Worm (Caenorhabditis elegans) whole organism, L2 larva: Measurements from ENCODE around the gene qns-1.

Experiments used
- C34F6.9 ChIP-seq: fragments of 150-350 bp; optimal IDR thresholded peaks from 2 replicates; lab custom pipeline; 2014; ENCODE audit warnings: missing biosample characterization, missing genetic modification characterization
- F13H6.1 ChIP-seq: sonication (generic microtip); optimal IDR thresholded peaks from 2 replicates; lab custom pipeline; 2016; ENCODE audit warnings: missing genetic modification characterization, missing compliant biosample characterization
- R02D3.7 ChIP-seq: fragments of 150-350 bp; optimal IDR thresholded peaks from 2 replicates; lab custom pipeline; 2014; ENCODE audit warnings: missing biosample characterization, missing genetic modification characterization
- Y55F3AM.14 ChIP-seq: fragments of 200-800 bp; sonication (Bioruptor generic); optimal IDR thresholded peaks from 2 replicates; lab custom pipeline; 2018; ENCODE audit warnings: mild to moderate bottlenecking, missing genetic modification characterization, missing compliant biosample characterization
- ZK546.5 ChIP-seq: sonication (generic microtip); optimal IDR thresholded peaks from 2 replicates; lab custom pipeline; 2017; ENCODE audit warnings: missing biosample characterization, missing genetic modification characterization
- alr-1 ChIP-seq: fragments of 150-350 bp; optimal IDR thresholded peaks from 2 replicates; lab custom pipeline; 2014; ENCODE audit warnings: missing biosample characterization, missing genetic modification characterization
- aly-2 ChIP-seq: fragments of 150-350 bp; optimal IDR thresholded peaks from 2 replicates; lab custom pipeline; 2014; ENCODE audit warnings: missing biosample characterization, missing genetic modification characterization
- blmp-1 ChIP-seq: sonication (generic microtip); optimal IDR thresholded peaks from 2 replicates; lab custom pipeline; 2017; ENCODE audit warnings: missing genetic modification characterization, mild to moderate bottlenecking, missing compliant biosample characterization, antibody characterized with exemption, moderate library complexity; ENCODE audit not compliant: insufficient read depth
- ceh-82 ChIP-seq: fragments of 150-350 bp; optimal IDR thresholded peaks from 2 replicates; lab custom pipeline; 2014; ENCODE audit warnings: missing biosample characterization, missing genetic modification characterization
- crh-2 ChIP-seq: sonication (generic microtip); optimal IDR thresholded peaks from 2 replicates; lab custom pipeline; 2017; ENCODE audit warnings: missing biosample characterization, missing genetic modification characterization
- dmd-4 ChIP-seq: sonication (generic microtip); optimal IDR thresholded peaks from 2 replicates; lab custom pipeline; 2017; ENCODE audit warnings: missing biosample characterization, missing genetic modification characterization
- egl-27 ChIP-seq: sonication (generic microtip); optimal IDR thresholded peaks from 3 replicates; lab custom pipeline; 2017; ENCODE audit warnings: missing biosample characterization, missing genetic modification reagents, missing genetic modification characterization
- elt-1 ChIP-seq: fragments of 150-350 bp; optimal IDR thresholded peaks from 2 replicates; lab custom pipeline; 2014; ENCODE audit warnings: missing biosample characterization, missing genetic modification characterization
- elt-3 ChIP-seq: sonication (generic microtip); optimal IDR thresholded peaks from 2 replicates; lab custom pipeline; 2017; ENCODE audit warnings: missing biosample characterization, missing genetic modification characterization
- fos-1 ChIP-seq: fragments of 150-350 bp; optimal IDR thresholded peaks from 2 replicates; lab custom pipeline; 2014; ENCODE audit warnings: missing biosample characterization, missing genetic modification characterization
- gmeb-1 ChIP-seq: fragments of 150-350 bp; optimal IDR thresholded peaks from 2 replicates; lab custom pipeline; 2014; ENCODE audit warnings: missing biosample characterization, missing genetic modification characterization
- lin-11 ChIP-seq: fragments of 150-350 bp; sonication (generic microtip); optimal IDR thresholded peaks from 2 replicates; lab custom pipeline; 2014; ENCODE audit warnings: missing biosample characterization, missing genetic modification characterization, inconsistent platforms, mixed read lengths
- lin-13 ChIP-seq: fragments of 150-350 bp; optimal IDR thresholded peaks from 2 replicates; lab custom pipeline; 2014; ENCODE audit warnings: missing biosample characterization, missing genetic modification reagents, missing genetic modification characterization
- lin-39 ChIP-seq: fragments of 150-350 bp; optimal IDR thresholded peaks from 2 replicates; lab custom pipeline; 2014; ENCODE audit warnings: missing biosample characterization, missing genetic modification reagents, missing genetic modification characterization
- lsy-2 ChIP-seq, 2 experiments: fragments of 150-350 bp in 1 of 2; sonication (generic microtip) in 1 of 2; optimal IDR thresholded peaks; 2 replicates each; lab custom pipeline; 2014 to 2017; ENCODE audit warnings: missing biosample characterization in 2 of 2, missing genetic modification characterization in 2 of 2
- mab-5 ChIP-seq: fragments of 150-350 bp; optimal IDR thresholded peaks from 2 replicates; lab custom pipeline; 2014; ENCODE audit warnings: missing biosample characterization, missing genetic modification characterization
- mbf-1 ChIP-seq: sonication (generic microtip); optimal IDR thresholded peaks from 2 replicates; lab custom pipeline; 2017; ENCODE audit warnings: missing biosample characterization, missing genetic modification characterization
- nhr-10 ChIP-seq: sonication (generic microtip); optimal IDR thresholded peaks from 2 replicates; lab custom pipeline; 2017; ENCODE audit warnings: missing biosample characterization, missing genetic modification characterization
- nhr-11 ChIP-seq: fragments of 150-350 bp; optimal IDR thresholded peaks from 2 replicates; lab custom pipeline; 2014; ENCODE audit warnings: missing biosample characterization, missing genetic modification characterization
- nhr-12 ChIP-seq: fragments of 150-350 bp; optimal IDR thresholded peaks from 2 replicates; lab custom pipeline; 2014; ENCODE audit warnings: missing biosample characterization, missing genetic modification characterization
- nhr-129 ChIP-seq: fragments of 150-350 bp; optimal IDR thresholded peaks from 2 replicates; lab custom pipeline; 2014; ENCODE audit warnings: missing biosample characterization, missing genetic modification characterization
- nhr-23 ChIP-seq: fragments of 150-350 bp; optimal IDR thresholded peaks from 2 replicates; lab custom pipeline; 2014; ENCODE audit warnings: missing biosample characterization, missing genetic modification reagents, missing genetic modification characterization
- nhr-237 ChIP-seq: fragments of 150-350 bp; optimal IDR thresholded peaks from 2 replicates; lab custom pipeline; 2014; ENCODE audit warnings: missing biosample characterization, missing genetic modification characterization
- nhr-6 ChIP-seq: fragments of 150-350 bp; optimal IDR thresholded peaks from 2 replicates; lab custom pipeline; 2014; ENCODE audit warnings: missing biosample characterization, missing genetic modification characterization
- nhr-77 ChIP-seq: fragments of 150-350 bp; optimal IDR thresholded peaks from 2 replicates; lab custom pipeline; 2014; ENCODE audit warnings: missing biosample characterization, missing genetic modification characterization
- peb-1 ChIP-seq: fragments of 150-350 bp; optimal IDR thresholded peaks from 2 replicates; lab custom pipeline; 2014; ENCODE audit warnings: missing biosample characterization, missing genetic modification characterization
- sem-4 ChIP-seq: fragments of 150-350 bp; optimal IDR thresholded peaks from 2 replicates; lab custom pipeline; 2014; ENCODE audit warnings: missing biosample characterization, missing genetic modification reagents, missing genetic modification characterization
- skn-1 ChIP-seq: sonication (generic microtip); optimal IDR thresholded peaks from 2 replicates; lab custom pipeline; 2017; ENCODE audit warnings: missing biosample characterization, missing genetic modification characterization
- sma-3 ChIP-seq: sonication (generic microtip); optimal IDR thresholded peaks from 2 replicates; lab custom pipeline; 2016; ENCODE audit warnings: missing genetic modification reagents, missing genetic modification characterization, missing compliant biosample characterization
- sma-9 ChIP-seq, 2 experiments: fragments of 150-350 bp in 1 of 2; sonication (generic microtip) in 1 of 2; optimal IDR thresholded peaks; 2 replicates each; lab custom pipeline; 2014 to 2016; ENCODE audit warnings: missing genetic modification characterization in 2 of 2, mild to moderate bottlenecking in 1 of 2, missing biosample characterization in 1 of 2, missing compliant biosample characterization in 1 of 2, missing genetic modification reagents in 1 of 2, moderate library complexity in 1 of 2
- unc-39 ChIP-seq: fragments of 150-350 bp; optimal IDR thresholded peaks from 2 replicates; lab custom pipeline; 2014; ENCODE audit warnings: missing biosample characterization, missing genetic modification characterization
- unc-55 ChIP-seq: fragments of 150-350 bp; sonication (generic microtip); optimal IDR thresholded peaks from 3 replicates; lab custom pipeline; 2014; ENCODE audit warnings: missing biosample characterization, missing genetic modification reagents, missing genetic modification characterization
- unc-62 ChIP-seq: fragments of 150-350 bp; optimal IDR thresholded peaks from 2 replicates; lab custom pipeline; 2014; ENCODE audit warnings: missing biosample characterization, missing genetic modification reagents, missing genetic modification characterization
- zag-1 ChIP-seq: fragments of 150-350 bp; optimal IDR thresholded peaks from 2 replicates; lab custom pipeline; 2014; ENCODE audit warnings: missing biosample characterization, missing genetic modification characterization
- ztf-1 ChIP-seq: fragments of 200-800 bp; sonication (Bioruptor generic); conservative IDR thresholded peaks from 2 replicates; pipeline ENCODE4 v1.3.6; 2022; ENCODE audit warnings: missing genetic modification characterization, missing compliant biosample characterization
- ztf-11 ChIP-seq: sonication (generic microtip); optimal IDR thresholded peaks from 2 replicates; lab custom pipeline; 2017; ENCODE audit warnings: missing biosample characterization, missing genetic modification characterization
- ztf-4 ChIP-seq: fragments of 150-350 bp; optimal IDR thresholded peaks from 2 replicates; lab custom pipeline; 2014; ENCODE audit warnings: missing biosample characterization, missing genetic modification characterization

Gene qns-1

ce11 chrIV:10180133-10180749 lies 38.9 kb downstream of the qns-1 start, which contains the start of gene gta-1:
Gene gta-1, plus strand, starts transcription at chrIV:10180660.
- peak; percentile 20 for TF ChIP-seq sma-9 (GFP tag; optimal IDR thresholded peaks at IDR 0.05; lab: Kevin White, UChicago)
- no peak for TF ChIP-seq sma-9 (tag; optimal IDR thresholded peaks at IDR 0.05; lab: Kevin White, UChicago)
- TF ChIP-seq crh-2 (tag; lab: Kevin White, UChicago) = peak; percentile 52
- TF ChIP-seq skn-1 (tag; lab: Kevin White, UChicago) = no peak
- peak; percentile 65 for TF ChIP-seq unc-55 (GFP tag; lab: Kevin White, UChicago)
- no peak for TF ChIP-seq nhr-10
- no peak for TF ChIP-seq fos-1 (tag; lab: Kevin White, UChicago)
- TF ChIP-seq alr-1 (tag; lab: Kevin White, UChicago) = no peak
- TF ChIP-seq C34F6.9 (tag; lab: Kevin White, UChicago) = peak; percentile 38
- no peak for TF ChIP-seq unc-62 (GFP tag; lab: Kevin White, UChicago)
- no peak for TF ChIP-seq ztf-1 (GFP tag; lab: Robert Waterston, UW)
- TF ChIP-seq ZK546.5 = no peak
- no peak for TF ChIP-seq R02D3.7 (tag; lab: Kevin White, UChicago)
- TF ChIP-seq lsy-2 (tag; optimal IDR thresholded peaks at IDR 0.05; lab: Kevin White, UChicago) = peak in 1 of 2 experiments; percentile 34
- no peak for TF ChIP-seq mbf-1
- TF ChIP-seq lin-13 (GFP tag; lab: Kevin White, UChicago) = no peak
- TF ChIP-seq ceh-82 (tag; lab: Kevin White, UChicago) = no peak
- peak; percentile 71 for TF ChIP-seq nhr-129 (tag; lab: Kevin White, UChicago)
- TF ChIP-seq ztf-4 (tag; lab: Kevin White, UChicago) = peak; percentile 18
- no peak for TF ChIP-seq elt-3 (tag; lab: Kevin White, UChicago)
- no peak for TF ChIP-seq gmeb-1
- peak; percentile 20 for TF ChIP-seq blmp-1 (tag; lab: Kevin White, UChicago)
- TF ChIP-seq lin-39 (tag; lab: Kevin White, UChicago) = no peak

ce11 chrIV:10177779-10178178 lies 41.3 kb downstream of the qns-1 start, which contains the start of gene mspn-1:
Gene mspn-1, plus strand, starts transcription at chrIV:10177968.
- no peak for TF ChIP-seq egl-27 (tag; lab: Kevin White, UChicago)
- TF ChIP-seq nhr-6 (tag; lab: Kevin White, UChicago) = no peak
- no peak for TF ChIP-seq elt-3 (tag; lab: Kevin White, UChicago)
- TF ChIP-seq lin-13 (GFP tag; lab: Kevin White, UChicago) = no peak
- no peak for TF ChIP-seq lin-11 (tag; lab: Kevin White, UChicago)
- TF ChIP-seq ceh-82 (tag; lab: Kevin White, UChicago) = no peak
- TF ChIP-seq blmp-1 (tag; lab: Kevin White, UChicago) = no peak
- no peak for TF ChIP-seq C34F6.9 (tag; lab: Kevin White, UChicago)
- TF ChIP-seq fos-1 (tag; lab: Kevin White, UChicago) = no peak
- no peak for TF ChIP-seq nhr-23 (tag; lab: Kevin White, UChicago)
- no peak for TF ChIP-seq unc-39 (tag; lab: Kevin White, UChicago)
- TF ChIP-seq dmd-4 (tag; lab: Kevin White, UChicago) = no peak
- TF ChIP-seq alr-1 (tag; lab: Kevin White, UChicago) = no peak
- no peak for TF ChIP-seq mab-5 (tag; lab: Kevin White, UChicago)
- no peak for TF ChIP-seq sem-4 (tag; lab: Kevin White, UChicago)
- TF ChIP-seq ztf-11 (tag; lab: Kevin White, UChicago) = no peak
- TF ChIP-seq gmeb-1 = no peak
- TF ChIP-seq nhr-77 (tag; lab: Kevin White, UChicago) = no peak
- TF ChIP-seq nhr-237 = no peak
- no peak for TF ChIP-seq ztf-4 (tag; lab: Kevin White, UChicago)
- TF ChIP-seq, all 48 proteins: peak for 0

- TF ChIP-seq F13H6.1 (tag; lab: Kevin White, UChicago) (peak; percentile 34), unc-39 (tag; lab: Kevin White, UChicago) (no peak), sma-9 (GFP tag; optimal IDR thresholded peaks at IDR 0.05; lab: Kevin White, UChicago) (no peak), sma-9 (tag; optimal IDR thresholded peaks at IDR 0.05; lab: Kevin White, UChicago) (no peak), mab-5 (tag; lab: Kevin White, UChicago) (no peak), peb-1 (tag; lab: Kevin White, UChicago) (no peak), gmeb-1 (peak; percentile 63), skn-1 (tag; lab: Kevin White, UChicago) (no peak), ztf-1 (GFP tag; lab: Robert Waterston, UW) (no peak), alr-1 (tag; lab: Kevin White, UChicago) (no peak), sma-3 (peak; percentile 35), R02D3.7 (tag; lab: Kevin White, UChicago) (no peak), nhr-129 (tag; lab: Kevin White, UChicago) (peak; percentile 60), elt-1 (tag; lab: Kevin White, UChicago) (no peak), nhr-237 (no peak), lin-11 (tag; lab: Kevin White, UChicago) (peak; percentile 6), ztf-11 (tag; lab: Kevin White, UChicago) (no peak), nhr-12 (no peak), blmp-1 (tag; lab: Kevin White, UChicago) (no peak), aly-2 (tag; lab: Kevin White, UChicago) (no peak), dmd-4 (tag; lab: Kevin White, UChicago) (no peak), fos-1 (tag; lab: Kevin White, UChicago) (peak; percentile 23), unc-55 (GFP tag; lab: Kevin White, UChicago) (peak; percentile 83), mbf-1 (no peak), nhr-77 (tag; lab: Kevin White, UChicago) (no peak), sem-4 (tag; lab: Kevin White, UChicago) (no peak), lsy-2 (tag; optimal IDR thresholded peaks at IDR 0.05; lab: Kevin White, UChicago) (peak; percentile 38 to 82), ceh-82 (tag; lab: Kevin White, UChicago) (no peak), ZK546.5 (no peak), egl-27 (tag; lab: Kevin White, UChicago) (peak; percentile 12), nhr-11 (tag; lab: Kevin White, UChicago) (no peak), elt-3 (tag; lab: Kevin White, UChicago) (no peak), Y55F3AM.14 (GFP tag; lab: Kevin White, UChicago) (no peak), zag-1 (no peak)
Observed at ce11 chrIV:10176252-10176730, 42.8 kb downstream of the qns-1 start, which contains the start of gene rack-1. Gene rack-1, plus strand, starts transcription at chrIV:10176680.
